Fruit fly (Drosophila melanogaster): ENCODE data around the gene Mlc1.

Gene Mlc1

dm6 chr3R:27622993-27623392 is 37.0 kb downstream of the Mlc1 start:
- TF ChIP-seq CG8478 (optimal IDR thresholded peaks at IDR 0.05) (no peak), CTCF (optimal IDR thresholded peaks at IDR 0.05) (no peak)

dm6 chr3R:27621861-27622260 is 38.1 kb downstream of the Mlc1 start:
- no peak for TF ChIP-seq CG8478 (optimal IDR thresholded peaks at IDR 0.05)
- no peak for TF ChIP-seq CTCF (optimal IDR thresholded peaks at IDR 0.05)

dm6 chr3R:27616493-27616892 is 43.5 kb downstream of the Mlc1 start:
- no peak for TF ChIP-seq CTCF (optimal IDR thresholded peaks at IDR 0.05)
- no peak for TF ChIP-seq CG8478 (optimal IDR thresholded peaks at IDR 0.05)

- TF ChIP-seq CG8478 (optimal IDR thresholded peaks at IDR 0.05) (no peak), CTCF (optimal IDR thresholded peaks at IDR 0.05) (no peak)
Observed at dm6 chr3R:27613814-27614213, 46.2 kb downstream of the Mlc1 start.

- TF ChIP-seq CTCF (optimal IDR thresholded peaks at IDR 0.05) (no peak), CG8478 (optimal IDR thresholded peaks at IDR 0.05) (no peak)
Observed at dm6 chr3R:27610622-27611021, 49.4 kb downstream of the Mlc1 start.

- no peak for TF ChIP-seq CTCF (optimal IDR thresholded peaks at IDR 0.05)
- no peak for TF ChIP-seq CG8478 (optimal IDR thresholded peaks at IDR 0.05)
Observed at dm6 chr3R:27609118-27610042, 50.6 kb downstream of the Mlc1 start.

dm6 chr3R:27608536-27608935 is 51.4 kb downstream of the Mlc1 start:
- no peak for TF ChIP-seq CG8478 (optimal IDR thresholded peaks at IDR 0.05)
- TF ChIP-seq CTCF (optimal IDR thresholded peaks at IDR 0.05), result no peak

dm6 chr3R:27608000-27608399 is 52.0 kb downstream of the Mlc1 start:
- TF ChIP-seq CTCF (optimal IDR thresholded peaks at IDR 0.05) (no peak), CG8478 (optimal IDR thresholded peaks at IDR 0.05) (no peak)

- TF ChIP-seq CG8478 (optimal IDR thresholded peaks at IDR 0.05) (no peak), CTCF (optimal IDR thresholded peaks at IDR 0.05) (no peak)
Observed at dm6 chr3R:27607218-27607929, 52.6 kb downstream of the Mlc1 start, which contains the start of the genes dsd and Tusp. dsd (minus strand) TSS chr3R:27607396. Tusp (plus strand) TSS chr3R:27607879.
